Fruit fly (Drosophila melanogaster) ovary, adult (tissue): ENCODE results near the gene CG42578.

Experiments used
- CG17801 ChIP-seq: fragments of 200-800 bp; optimal IDR thresholded peaks from 2 replicates; lab custom pipeline; 2019; ENCODE audit warnings: missing biosample characterization, mild to moderate bottlenecking, missing genetic modification characterization, moderate library complexity; ENCODE audit not compliant: partially characterized antibody

CG42578 gene

dm6 chrX:20490883-20491282 lies 44.7 kb downstream of the CG42578 start:
- no peak for TF ChIP-seq CG17801 (GFP tag; lab: Kevin White, UChicago)

- no peak for TF ChIP-seq CG17801 (GFP tag; lab: Kevin White, UChicago)
Observed at dm6 chrX:20492672-20493071, 46.5 kb downstream of the CG42578 start.

dm6 chrX:20495117-20495516 lies 48.9 kb downstream of the CG42578 start:
- no peak for TF ChIP-seq CG17801 (GFP tag; lab: Kevin White, UChicago)

dm6 chrX:20495767-20496656 lies 49.8 kb downstream of the CG42578 start:
- no peak for TF ChIP-seq CG17801 (GFP tag; lab: Kevin White, UChicago)
